Fruit fly (Drosophila melanogaster) whole organism, embryonic: ENCODE data around the gene iav.
A peak's percentile ranks its signal among the peaks of the same experiment; 100 is the strongest.

Experiments
- Atf-2 ChIP-seq: fragments of 200-800 bp; sonication (Bioruptor generic); optimal IDR thresholded peaks from 2 replicates; lab custom pipeline; 2016; ENCODE audit warnings: missing biosample characterization, missing genetic modification characterization
- Blimp-1 ChIP-seq: fragments of 200-800 bp; sonication (Bioruptor generic); optimal IDR thresholded peaks from 3 replicates; lab custom pipeline; 2018; ENCODE audit warnings: missing biosample characterization, missing genetic modification characterization, mild to moderate bottlenecking, moderate library complexity, missing genetic modification reagents
- CG10366 ChIP-seq: fragments of 200-800 bp; sonication (Bioruptor generic); IDR thresholded peaks from 2 replicates; pipeline ENCODE4 v1.3.6; 2022; ENCODE audit warnings: missing biosample characterization, missing genetic modification characterization
- CG11085 ChIP-seq: fragments of 200-800 bp; sonication (Bioruptor generic); IDR thresholded peaks from 2 replicates; pipeline ENCODE4 v1.3.6; 2022; ENCODE audit warnings: missing biosample characterization, missing genetic modification characterization
- CG12391 ChIP-seq: fragments of 200-800 bp; sonication (Bioruptor generic); optimal IDR thresholded peaks from 3 replicates; lab custom pipeline; 2018; ENCODE audit warnings: missing biosample characterization, mild to moderate bottlenecking, missing genetic modification characterization, moderate library complexity
- CG15696 ChIP-seq: fragments of 200-800 bp; sonication (Bioruptor generic); optimal IDR thresholded peaks from 2 replicates; lab custom pipeline; 2019; ENCODE audit warnings: missing biosample characterization, mild to moderate bottlenecking, missing genetic modification characterization, moderate library complexity
- CG17829 ChIP-seq: fragments of 200-800 bp; optimal IDR thresholded peaks from 2 replicates; lab custom pipeline; 2019; ENCODE audit warnings: missing biosample characterization, mild to moderate bottlenecking, missing genetic modification characterization, moderate library complexity
- CG18764 ChIP-seq: fragments of 200-800 bp; sonication (Bioruptor generic); optimal IDR thresholded peaks from 3 replicates; lab custom pipeline; 2016; ENCODE audit warnings: missing biosample characterization, missing genetic modification characterization
- CG3065 ChIP-seq: fragments of 200-800 bp; sonication (Bioruptor generic); optimal IDR thresholded peaks from 2 replicates; lab custom pipeline; 2016; ENCODE audit warnings: missing biosample characterization, missing genetic modification characterization
- CG32532 ChIP-seq: fragments of 200-800 bp; sonication (Bioruptor generic); IDR thresholded peaks from 2 replicates; pipeline ENCODE4 v1.3.6; 2022; ENCODE audit warnings: missing biosample characterization, missing genetic modification characterization
- CG32767 ChIP-seq: fragments of 200-800 bp; sonication (Bioruptor generic); IDR thresholded peaks from 2 replicates; pipeline ENCODE4 v1.3.6; 2022; ENCODE audit warnings: missing biosample characterization, missing genetic modification characterization
- CG3838 ChIP-seq: fragments of 200-800 bp; sonication (Bioruptor generic); optimal IDR thresholded peaks from 3 replicates; lab custom pipeline; 2016; ENCODE audit warnings: missing biosample characterization, missing genetic modification characterization
- CG3995 ChIP-seq: fragments of 200-800 bp; sonication (Bioruptor generic); optimal IDR thresholded peaks from 3 replicates; lab custom pipeline; 2016; ENCODE audit warnings: missing biosample characterization, missing genetic modification characterization
- CG43689 ChIP-seq: fragments of 200-800 bp; sonication (Bioruptor generic); IDR thresholded peaks from 2 replicates; pipeline ENCODE4 v1.3.6; 2022; ENCODE audit warnings: missing biosample characterization, missing genetic modification characterization
- CG4404 ChIP-seq: fragments of 200-800 bp; sonication (Bioruptor generic); IDR thresholded peaks from 2 replicates; pipeline ENCODE4 v1.3.6; 2022; ENCODE audit warnings: missing biosample characterization, missing genetic modification characterization
- CG4707 ChIP-seq: fragments of 200-800 bp; sonication (Bioruptor generic); optimal IDR thresholded peaks from 2 replicates; lab custom pipeline; 2018; ENCODE audit warnings: missing biosample characterization, mild to moderate bottlenecking, missing genetic modification characterization, moderate library complexity
- CG6683 ChIP-seq: fragments of 200-800 bp; sonication (Bioruptor generic); optimal IDR thresholded peaks from 2 replicates; lab custom pipeline; 2017; ENCODE audit warnings: missing biosample characterization, mild to moderate bottlenecking, missing genetic modification characterization, missing genetic modification reagents
- CG8765 ChIP-seq: fragments of 200-800 bp; sonication (Bioruptor generic); IDR thresholded peaks from 2 replicates; pipeline ENCODE4 v1.3.6; 2022; ENCODE audit warnings: missing biosample characterization, missing genetic modification characterization
- CG9609 ChIP-seq: fragments of 200-800 bp; sonication (Bioruptor generic); optimal IDR thresholded peaks from 3 replicates; lab custom pipeline; 2016; ENCODE audit warnings: missing biosample characterization, missing genetic modification characterization
- CG9797 ChIP-seq: fragments of 200-800 bp; sonication (Bioruptor generic); optimal IDR thresholded peaks from 3 replicates; lab custom pipeline; 2018; ENCODE audit warnings: missing biosample characterization, mild to moderate bottlenecking, missing genetic modification characterization
- CrebB ChIP-seq: fragments of 200-800 bp; sonication (Bioruptor generic); optimal IDR thresholded peaks from 3 replicates; lab custom pipeline; 2018; ENCODE audit warnings: missing biosample characterization, mild to moderate bottlenecking, missing genetic modification characterization
- Dek ChIP-seq: fragments of 200-800 bp; sonication (Bioruptor generic); optimal IDR thresholded peaks from 3 replicates; lab custom pipeline; 2019; ENCODE audit warnings: missing biosample characterization, mild to moderate bottlenecking, missing genetic modification characterization, moderate library complexity
- Doc2 ChIP-seq: fragments of 200-800 bp; sonication (Bioruptor generic); IDR thresholded peaks from 2 replicates; pipeline ENCODE4 v1.3.6; 2022; ENCODE audit warnings: missing biosample characterization, missing genetic modification characterization
- Dref ChIP-seq: fragments of 200-800 bp; sonication (Bioruptor generic); IDR thresholded peaks from 2 replicates; pipeline ENCODE4 v1.3.6; 2022; ENCODE audit warnings: missing biosample characterization, missing genetic modification characterization
- Gsc ChIP-seq: fragments of 200-800 bp; sonication (Bioruptor generic); IDR thresholded peaks from 2 replicates; pipeline ENCODE4 v1.3.6; 2022; ENCODE audit warnings: missing biosample characterization, missing genetic modification characterization
- H15 ChIP-seq: fragments of 200-800 bp; sonication (Bioruptor generic); IDR thresholded peaks from 3 replicates; pipeline ENCODE4 v1.3.6; 2022; ENCODE audit warnings: missing biosample characterization, missing genetic modification characterization
- HLH3B ChIP-seq: fragments of 200-800 bp; sonication (Bioruptor generic); IDR thresholded peaks from 2 replicates; pipeline ENCODE4 v1.3.6; 2022; ENCODE audit warnings: missing biosample characterization, missing genetic modification characterization
- Lpt ChIP-seq: fragments of >200 bp; optimal IDR thresholded peaks from 2 replicates; lab custom pipeline; 2018; ENCODE audit warnings: missing biosample characterization, missing genetic modification characterization
- MBD-R2 ChIP-seq: fragments of 200-800 bp; sonication (Bioruptor generic); IDR thresholded peaks from 2 replicates; pipeline ENCODE4 v1.3.6; 2022; ENCODE audit warnings: missing biosample characterization, missing genetic modification characterization
- NC2α ChIP-seq: fragments of 200-800 bp; sonication (Bioruptor generic); optimal IDR thresholded peaks from 2 replicates; lab custom pipeline; 2016; ENCODE audit warnings: missing biosample characterization, missing genetic modification characterization
- NfI ChIP-seq: fragments of 200-800 bp; sonication (Bioruptor generic); optimal IDR thresholded peaks from 3 replicates; lab custom pipeline; 2018; ENCODE audit warnings: missing biosample characterization, mild to moderate bottlenecking, missing genetic modification characterization, moderate library complexity
- Stat92E ChIP-seq, 3 experiments: fragments of >200 bp in 2 of 3; fragments of 200-800 bp in 1 of 3; sonication (Bioruptor generic) in 1 of 3; optimal IDR thresholded peaks; 2 replicates each; lab custom pipeline; 2017 to 2019; ENCODE audit warnings: missing biosample characterization in 3 of 3, missing genetic modification characterization in 3 of 3, mild to moderate bottlenecking in 1 of 3, moderate library complexity in 1 of 3
- ap ChIP-seq: fragments of 200-800 bp; sonication (Bioruptor generic); IDR thresholded peaks from 2 replicates; pipeline ENCODE4 v1.3.6; 2022; ENCODE audit warnings: missing biosample characterization, missing genetic modification characterization
- ara ChIP-seq: fragments of 200-800 bp; sonication (Bioruptor generic); IDR thresholded peaks from 2 replicates; pipeline ENCODE4 v1.3.6; 2022; ENCODE audit warnings: missing biosample characterization, missing genetic modification characterization
- ase ChIP-seq: fragments of 200-800 bp; sonication (Bioruptor generic); IDR thresholded peaks from 3 replicates; pipeline ENCODE4 v1.3.6; 2022; ENCODE audit warnings: missing biosample characterization, missing genetic modification characterization
- bowl ChIP-seq: fragments of 200-800 bp; sonication (Bioruptor generic); IDR thresholded peaks from 2 replicates; pipeline ENCODE4 v1.3.6; 2022; ENCODE audit warnings: missing biosample characterization, missing genetic modification characterization
- cad ChIP-seq: fragments of >200 bp; optimal IDR thresholded peaks from 2 replicates; lab custom pipeline; 2017; ENCODE audit warnings: missing biosample characterization, missing genetic modification characterization
- crol ChIP-seq: fragments of 200-800 bp; sonication (Bioruptor generic); IDR thresholded peaks from 2 replicates; pipeline ENCODE4 v1.3.6; 2022; ENCODE audit warnings: missing biosample characterization, missing genetic modification characterization
- fu2 ChIP-seq: fragments of 200-800 bp; sonication (Bioruptor generic); optimal IDR thresholded peaks from 2 replicates; lab custom pipeline; 2016; ENCODE audit warnings: missing biosample characterization, missing genetic modification characterization
- grn ChIP-seq: fragments of 200-800 bp; sonication (Bioruptor generic); optimal IDR thresholded peaks from 3 replicates; lab custom pipeline; 2017; ENCODE audit warnings: missing biosample characterization, missing genetic modification characterization
- gro ChIP-seq: fragments of 200-800 bp; sonication (Bioruptor generic); optimal IDR thresholded peaks from 2 replicates; lab custom pipeline; 2016; ENCODE audit warnings: missing biosample characterization, missing genetic modification characterization
- jing ChIP-seq: fragments of 200-800 bp; sonication (Bioruptor generic); optimal IDR thresholded peaks from 2 replicates; lab custom pipeline; 2018; ENCODE audit warnings: missing biosample characterization, mild to moderate bottlenecking, missing genetic modification characterization
- nom ChIP-seq: fragments of 200-800 bp; sonication (Bioruptor generic); optimal IDR thresholded peaks from 2 replicates; lab custom pipeline; 2017; ENCODE audit warnings: missing biosample characterization, missing genetic modification characterization, mild to moderate bottlenecking, moderate library complexity, missing genetic modification reagents
- phol ChIP-seq: fragments of 200-800 bp; sonication (Bioruptor generic); optimal IDR thresholded peaks from 3 replicates; lab custom pipeline; 2018; ENCODE audit warnings: missing biosample characterization, mild to moderate bottlenecking, missing genetic modification characterization, moderate library complexity
- pros ChIP-seq: fragments of 200-800 bp; sonication (Bioruptor generic); optimal IDR thresholded peaks from 3 replicates; lab custom pipeline; 2019; ENCODE audit warnings: missing biosample characterization, mild to moderate bottlenecking, missing genetic modification characterization, moderate library complexity
- schlank ChIP-seq: fragments of 200-800 bp; sonication (Bioruptor generic); optimal IDR thresholded peaks from 2 replicates; lab custom pipeline; 2018; ENCODE audit warnings: missing biosample characterization, mild to moderate bottlenecking, missing genetic modification characterization
- trem ChIP-seq: fragments of 200-800 bp; optimal IDR thresholded peaks from 3 replicates; lab custom pipeline; 2019; ENCODE audit warnings: missing biosample characterization, mild to moderate bottlenecking, missing genetic modification characterization, moderate library complexity
- wek ChIP-seq: fragments of 200-800 bp; sonication (Bioruptor generic); optimal IDR thresholded peaks from 3 replicates; lab custom pipeline; 2018; ENCODE audit warnings: missing biosample characterization, mild to moderate bottlenecking, missing genetic modification characterization, moderate library complexity
- yki ChIP-seq: fragments of >200 bp; optimal IDR thresholded peaks from 3 replicates; lab custom pipeline; 2018
- z ChIP-seq: fragments of 200-800 bp; sonication (Bioruptor generic); IDR thresholded peaks from 3 replicates; pipeline ENCODE4 v1.3.6; 2022; ENCODE audit warnings: missing biosample characterization, missing genetic modification characterization
- zfh1 ChIP-seq: fragments of 200-800 bp; sonication (Bioruptor generic); IDR thresholded peaks from 3 replicates; pipeline ENCODE4 v1.3.6; 2022; ENCODE audit warnings: missing biosample characterization, missing genetic modification characterization

iav gene

dm6 chrX:6863289-6863938 is 49.6 kb downstream of the iav start, which contains the start of gene CG43736 (continued):
- TF ChIP-seq CG43689 (GFP tag; lab: Robert Waterston, UW) (peak; percentile 70), CG32532 (GFP tag; lab: Robert Waterston, UW) (peak; percentile 87), jing (GFP tag; lab: Kevin White, UChicago) (peak; percentile 92), CG9609 (GFP tag; lab: Kevin White, UChicago) (peak; percentile 92), CG10366 (GFP tag; lab: Robert Waterston, UW) (peak; percentile 81), Dref (GFP tag; lab: Robert Waterston, UW) (no peak), Stat92E (GFP tag; optimal IDR thresholded peaks at IDR 0.05; lab: Kevin White, UChicago) (peak in 1 of 3 experiments; percentile 76), Lpt (GFP tag; lab: Kevin White, UChicago) (no peak), wek (GFP tag; lab: Kevin White, UChicago) (peak; percentile 78), grn (GFP tag; lab: Kevin White, UChicago) (peak; percentile 28), Dek (tag; lab: Kevin White, UChicago) (peak; percentile 94), CG12391 (peak; percentile 97), CG4707 (peak; percentile 88), yki (lab: Kevin White, UChicago) (no peak), CG8765 (peak; percentile 41; the same call in 1 of the 2 replicates), schlank (tag; lab: Kevin White, UChicago) (peak; percentile 91), CG3065 (GFP tag; lab: Kevin White, UChicago) (peak; percentile 72), z (GFP tag; lab: Robert Waterston, UW) (no peak), Doc2 (GFP tag; lab: Robert Waterston, UW) (0 out of 2 replicates have a peak, but pooled peaks have one; percentile 39), cad (GFP tag; lab: Kevin White, UChicago) (no peak), ara (GFP tag; lab: Robert Waterston, UW) (peak; percentile 85), Atf-2 (GFP tag; lab: Kevin White, UChicago) (peak; percentile 93), ap (GFP tag; lab: Robert Waterston, UW) (peak; percentile 75), HLH3B (peak; percentile 89), H15 (GFP tag; lab: Robert Waterston, UW) (peak; percentile 77), CrebB (peak; percentile 92), MBD-R2 (peak; percentile 32; the same call in 1 of the 2 replicates), CG11085 (GFP tag; lab: Robert Waterston, UW) (peak; percentile 75), NC2α (GFP tag; lab: Kevin White, UChicago) (peak; percentile 78), bowl (GFP tag; lab: Robert Waterston, UW) (no peak), ase (GFP tag; lab: Robert Waterston, UW) (peak; percentile 86), CG9797 (GFP tag; lab: Kevin White, UChicago) (peak; percentile 35), CG6683 (GFP tag; lab: Kevin White, UChicago) (peak; percentile 89), CG15696 (tag; lab: Kevin White, UChicago) (peak; percentile 92), phol (tag; lab: Kevin White, UChicago) (peak; percentile 98), fu2 (peak; percentile 89), CG17829 (tag; lab: Kevin White, UChicago) (peak; percentile 97), NfI (GFP tag; lab: Kevin White, UChicago) (peak; percentile 95), nom (GFP tag; lab: Kevin White, UChicago) (peak; percentile 83), Blimp-1 (GFP tag; lab: Kevin White, UChicago) (peak; percentile 96), zfh1 (peak; percentile 84), pros (GFP tag; lab: Kevin White, UChicago) (no peak), CG18764 (GFP tag; lab: Kevin White, UChicago) (peak; percentile 89), CG32767 (peak; percentile 82), CG4404 (GFP tag; lab: Robert Waterston, UW) (peak; percentile 72; the same call in 1 of the 2 replicates), trem (peak; percentile 94), CG3995 (peak; percentile 76), gro (GFP tag; lab: Kevin White, UChicago) (peak; percentile 90), crol (GFP tag; lab: Robert Waterston, UW) (no peak), Gsc (GFP tag; lab: Robert Waterston, UW) (no peak; the same call in 1 of the 2 replicates), CG3838 (GFP tag; lab: Kevin White, UChicago) (peak; percentile 69)
